Fruit fly (Drosophila melanogaster): ENCODE data around the gene Csl4.

DNA sequence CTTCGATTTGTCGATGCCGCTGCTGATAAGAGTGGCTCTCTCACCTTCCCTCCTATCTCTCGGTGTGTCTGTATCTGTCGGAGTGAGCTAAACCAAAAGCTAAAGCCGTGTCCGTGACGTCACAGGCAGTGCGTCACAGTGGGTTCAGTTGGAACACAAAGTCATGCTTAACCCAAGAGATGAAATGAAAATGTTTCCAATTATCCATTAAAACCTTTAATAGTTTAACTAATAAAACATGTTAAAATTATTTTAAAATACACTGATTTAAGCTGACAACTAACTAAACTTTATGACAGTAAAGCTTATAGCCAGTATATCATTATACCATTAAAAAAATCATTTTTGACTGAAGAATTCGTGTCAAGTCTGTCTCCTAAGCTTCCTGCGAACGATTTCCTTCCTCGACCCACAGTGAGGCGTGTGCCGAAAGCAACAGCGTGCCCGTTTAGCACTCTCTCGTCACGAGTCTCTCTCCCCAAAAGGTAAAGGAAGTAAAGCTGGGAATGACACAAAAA is 10.3 kb downstream of the Csl4 start, which contains the start of gene Idua:
- TF ChIP-seq CG8478 (optimal IDR thresholded peaks at IDR 0.05): no peak
- TF ChIP-seq CTCF (optimal IDR thresholded peaks at IDR 0.05): no peak

Data from S2 (cell line).